Worm (Caenorhabditis elegans): ENCODE results near the gene tbc-2.

tbc-2 gene

ce11 chrII:5835146-5835545, 7.9 kb upstream of the tbc-2 start:
- TF ChIP-seq pha-4 (tag; optimal IDR thresholded peaks at IDR 0.05) (no peak), skn-1 (tag; optimal IDR thresholded peaks at IDR 0.05) (no peak), ZK546.5 (tag; optimal IDR thresholded peaks at IDR 0.05) (no peak)

ce11 chrII:5833136-5833535, 5.9 kb upstream of the tbc-2 start, which contains the start of gene gtap-1:
TSS of gene gtap-1 (minus strand) at chrII:5833236.
- no peak for TF ChIP-seq jun-1 (tag; optimal IDR thresholded peaks at IDR 0.05)
- TF ChIP-seq lsy-12 (tag; optimal IDR thresholded peaks at IDR 0.05): no peak
- TF ChIP-seq mml-1 (tag; optimal IDR thresholded peaks at IDR 0.05): no peak
- TF ChIP-seq tbx-2 (tag; optimal IDR thresholded peaks at IDR 0.05): no peak

- no peak for TF ChIP-seq skn-1 (tag; optimal IDR thresholded peaks at IDR 0.05)
- TF ChIP-seq lin-39 (tag; optimal IDR thresholded peaks at IDR 0.05): no peak
- no peak for TF ChIP-seq hmg-11 (tag; optimal IDR thresholded peaks at IDR 0.05)
- no peak for TF ChIP-seq nfya-1 (tag; optimal IDR thresholded peaks at IDR 0.05; ENCODE audit: insufficient read depth)
- no peak for TF ChIP-seq nhr-76 (tag; optimal IDR thresholded peaks at IDR 0.05)
- TF ChIP-seq sea-2 (GFP tag; optimal IDR thresholded peaks at IDR 0.05): no peak
- TF ChIP-seq nhr-11 (tag; optimal IDR thresholded peaks at IDR 0.05): no peak
- TF ChIP-seq lin-15B (tag; optimal IDR thresholded peaks at IDR 0.05): no peak
- no peak for TF ChIP-seq ama-1 (optimal IDR thresholded peaks at IDR 0.05)
- no peak for TF ChIP-seq fkh-2 (tag; optimal IDR thresholded peaks at IDR 0.05)
- TF ChIP-seq nhr-28 (tag; optimal IDR thresholded peaks at IDR 0.05): no peak
- TF ChIP-seq aly-2 (tag; optimal IDR thresholded peaks at IDR 0.05): no peak
- no peak for TF ChIP-seq lsy-12 (tag; optimal IDR thresholded peaks at IDR 0.05)
- TF ChIP-seq fkh-10 (GFP tag; optimal IDR thresholded peaks at IDR 0.05): no peak
- TF ChIP-seq elt-2 (tag; optimal IDR thresholded peaks at IDR 0.05): no peak
Observed at ce11 chrII:5831373-5831772, 4.1 kb upstream of the tbc-2 start.

ce11 chrII:5829940-5830424, 2.7 kb upstream of the tbc-2 start, which contains the start of gene col-74:
TSS of gene col-74 (plus strand) at chrII:5830374.
- no peak for TF ChIP-seq eor-1 (tag; optimal IDR thresholded peaks at IDR 0.05)
- TF ChIP-seq elt-2 (tag; optimal IDR thresholded peaks at IDR 0.05): peak; percentile 74
- peak; percentile 56 for TF ChIP-seq pqm-1 (tag; optimal IDR thresholded peaks at IDR 0.05)
- no peak for TF ChIP-seq ceh-16 (tag; optimal IDR thresholded peaks at IDR 0.05)
- no peak for TF ChIP-seq daf-12 (tag; optimal IDR thresholded peaks at IDR 0.05)

ce11 chrII:5828486-5828885, 1.2 kb upstream of the tbc-2 start, which contains the start of gene ZK1248.11:
TSS of gene ZK1248.11 (minus strand) at chrII:5828586.
- TF ChIP-seq daf-12 (tag; optimal IDR thresholded peaks at IDR 0.05) (no peak), zag-1 (tag; optimal IDR thresholded peaks at IDR 0.05) (no peak), ceh-9 (tag; optimal IDR thresholded peaks at IDR 0.05) (no peak), nhr-12 (tag; optimal IDR thresholded peaks at IDR 0.05) (no peak), jun-1 (tag; optimal IDR thresholded peaks at IDR 0.05) (no peak), ceh-16 (tag; optimal IDR thresholded peaks at IDR 0.05) (no peak), egl-5 (tag; optimal IDR thresholded peaks at IDR 0.05) (no peak), hmg-11 (tag; optimal IDR thresholded peaks at IDR 0.05) (no peak), ZK546.5 (tag; optimal IDR thresholded peaks at IDR 0.05) (no peak), fkh-10 (GFP tag; optimal IDR thresholded peaks at IDR 0.05) (no peak), nhr-43 (tag; optimal IDR thresholded peaks at IDR 0.05; ENCODE audit: poor library complexity, severe bottlenecking) (no peak), elt-2 (tag; optimal IDR thresholded peaks at IDR 0.05) (no peak), elt-1 (tag; optimal IDR thresholded peaks at IDR 0.05) (no peak), ceh-82 (tag; optimal IDR thresholded peaks at IDR 0.05) (no peak)

- peak; percentile 26 for TF ChIP-seq snpc-4 (tag; optimal IDR thresholded peaks at IDR 0.05)
- TF ChIP-seq mdl-1 (tag; optimal IDR thresholded peaks at IDR 0.05): no peak
- no peak for TF ChIP-seq unc-39 (tag; optimal IDR thresholded peaks at IDR 0.05)
- TF ChIP-seq lsy-12 (tag; optimal IDR thresholded peaks at IDR 0.05): no peak
- no peak for TF ChIP-seq aly-2 (tag; optimal IDR thresholded peaks at IDR 0.05)
- TF ChIP-seq lin-15B (tag; optimal IDR thresholded peaks at IDR 0.05): peak; percentile 8
- no peak for TF ChIP-seq nhr-23 (tag; optimal IDR thresholded peaks at IDR 0.05)
- TF ChIP-seq unc-62 (GFP tag; optimal IDR thresholded peaks at IDR 0.05): no peak
- TF ChIP-seq pqm-1 (tag; optimal IDR thresholded peaks at IDR 0.05): no peak
- TF ChIP-seq mml-1 (tag; optimal IDR thresholded peaks at IDR 0.05): no peak
- no peak for TF ChIP-seq daf-12 (tag; optimal IDR thresholded peaks at IDR 0.05)
- no peak for TF ChIP-seq ama-1 (optimal IDR thresholded peaks at IDR 0.05)
- TF ChIP-seq ceh-16 (tag; optimal IDR thresholded peaks at IDR 0.05): no peak
- no peak for TF ChIP-seq skn-1 (tag; optimal IDR thresholded peaks at IDR 0.05)
- TF ChIP-seq nhr-67 (tag; optimal IDR thresholded peaks at IDR 0.05): no peak
- TF ChIP-seq zag-1 (tag; optimal IDR thresholded peaks at IDR 0.05): no peak
- no peak for TF ChIP-seq ztf-4 (tag; optimal IDR thresholded peaks at IDR 0.05)
- no peak for TF ChIP-seq ceh-9 (tag; optimal IDR thresholded peaks at IDR 0.05)
- no peak for TF ChIP-seq nhr-12 (tag; optimal IDR thresholded peaks at IDR 0.05)
- TF ChIP-seq elt-1 (tag; optimal IDR thresholded peaks at IDR 0.05): no peak
- TF ChIP-seq fkh-10 (GFP tag; optimal IDR thresholded peaks at IDR 0.05): no peak
- no peak for TF ChIP-seq nhr-43 (tag; optimal IDR thresholded peaks at IDR 0.05; ENCODE audit: poor library complexity, severe bottlenecking)
- peak; percentile 43 for TF ChIP-seq nfya-1 (tag; optimal IDR thresholded peaks at IDR 0.05; ENCODE audit: insufficient read depth)
- no peak for TF ChIP-seq nhr-237 (tag; optimal IDR thresholded peaks at IDR 0.05)
- peak; percentile 25 for TF ChIP-seq lin-39 (tag; optimal IDR thresholded peaks at IDR 0.05)
- no peak for TF ChIP-seq eor-1 (tag; optimal IDR thresholded peaks at IDR 0.05)
- TF ChIP-seq ztf-11 (tag; optimal IDR thresholded peaks at IDR 0.05): no peak
Observed at ce11 chrII:5820282-5820762, 6.9 kb downstream of the tbc-2 start, which contains the start of gene ehs-1. TSS of gene ehs-1 (plus strand) at chrII:5820712.

All from whole organism, L3 larva.